Worm (Caenorhabditis elegans): ENCODE results near the gene F44E5.15.

ce11 chrII:11777893-11778480 is 5.5 kb downstream of the F44E5.15 start, which contains the start of the genes patr-1 and dna-2:
- TF ChIP-seq him-1 (tag; optimal IDR thresholded peaks at IDR 0.05) (no peak), W03F9.2 (tag; optimal IDR thresholded peaks at IDR 0.05) (no peak)
